Fruit fly (Drosophila melanogaster) whole organism, embryonic: Measurements from ENCODE around the gene slmb.

ENCODE experiments used
- Antp ChIP-seq: fragments of 200-800 bp; sonication (Bioruptor generic); optimal IDR thresholded peaks from 3 replicates; lab custom pipeline; 2016; ENCODE audit warnings: missing biosample characterization, missing genetic modification characterization
- CG10543 ChIP-seq: fragments of 200-800 bp; sonication (Bioruptor generic); optimal IDR thresholded peaks from 3 replicates; lab custom pipeline; 2017; ENCODE audit warnings: missing biosample characterization, mild to moderate bottlenecking, missing genetic modification characterization, moderate library complexity
- CG10959 ChIP-seq: fragments of 200-800 bp; sonication (Bioruptor generic); IDR thresholded peaks from 2 replicates; pipeline ENCODE4 v1.3.6; 2022; ENCODE audit warnings: missing biosample characterization, missing genetic modification characterization
- CG11560 ChIP-seq: fragments of 200-800 bp; sonication (Bioruptor generic); IDR thresholded peaks from 3 replicates; pipeline ENCODE4 v1.3.6; 2022; ENCODE audit warnings: missing biosample characterization, missing genetic modification characterization
- CG1233 ChIP-seq: fragments of 200-800 bp; sonication (Bioruptor generic); optimal IDR thresholded peaks from 4 replicates; lab custom pipeline; 2018; ENCODE audit warnings: missing biosample characterization, mild to moderate bottlenecking, missing genetic modification characterization
- CG13296 ChIP-seq: fragments of 200-800 bp; sonication (Bioruptor generic); optimal IDR thresholded peaks from 3 replicates; lab custom pipeline; 2018; ENCODE audit warnings: missing biosample characterization, mild to moderate bottlenecking, missing genetic modification characterization
- CG15479 ChIP-seq: fragments of 200-800 bp; sonication (Bioruptor generic); optimal IDR thresholded peaks from 3 replicates; lab custom pipeline; 2019; ENCODE audit warnings: missing biosample characterization, mild to moderate bottlenecking, missing genetic modification characterization, moderate library complexity
- CG15601 ChIP-seq: fragments of 200-800 bp; sonication (Bioruptor generic); optimal IDR thresholded peaks from 3 replicates; lab custom pipeline; 2019; ENCODE audit warnings: missing biosample characterization, mild to moderate bottlenecking, missing genetic modification characterization, moderate library complexity
- CG1603 ChIP-seq: fragments of 200-800 bp; sonication (Bioruptor generic); optimal IDR thresholded peaks from 2 replicates; lab custom pipeline; 2019; ENCODE audit warnings: missing biosample characterization, mild to moderate bottlenecking, missing genetic modification characterization, moderate library complexity
- CG1832 ChIP-seq: fragments of 200-800 bp; sonication (Bioruptor generic); optimal IDR thresholded peaks from 2 replicates; lab custom pipeline; 2017; ENCODE audit warnings: missing biosample characterization, mild to moderate bottlenecking, missing genetic modification characterization, inconsistent platforms
- CG2678 ChIP-seq: fragments of 200-800 bp; sonication (Bioruptor generic); optimal IDR thresholded peaks from 3 replicates; lab custom pipeline; 2019; ENCODE audit warnings: missing biosample characterization, mild to moderate bottlenecking, missing genetic modification characterization, moderate library complexity
- CG2875 ChIP-seq: fragments of 200-800 bp; sonication (Bioruptor generic); optimal IDR thresholded peaks from 2 replicates; lab custom pipeline; 2017; ENCODE audit warnings: missing biosample characterization, mild to moderate bottlenecking, missing genetic modification characterization, missing genetic modification reagents
- CG34376 ChIP-seq: fragments of 200-800 bp; sonication (Bioruptor generic); optimal IDR thresholded peaks from 2 replicates; lab custom pipeline; 2018; ENCODE audit warnings: missing biosample characterization, mild to moderate bottlenecking, missing genetic modification characterization
- CG4424 ChIP-seq: fragments of 200-800 bp; sonication (Bioruptor generic); optimal IDR thresholded peaks from 3 replicates; lab custom pipeline; 2016; ENCODE audit warnings: missing biosample characterization, missing genetic modification characterization
- CG4820 ChIP-seq: fragments of 200-800 bp; sonication (Bioruptor generic); optimal IDR thresholded peaks from 3 replicates; lab custom pipeline; 2016; ENCODE audit warnings: missing biosample characterization, missing genetic modification characterization
- CG7839 ChIP-seq: fragments of 200-800 bp; sonication (Bioruptor generic); optimal IDR thresholded peaks from 3 replicates; lab custom pipeline; 2018; ENCODE audit warnings: missing biosample characterization, mild to moderate bottlenecking, missing genetic modification characterization, moderate library complexity
- CG7987 ChIP-seq: fragments of 200-800 bp; sonication (Bioruptor generic); optimal IDR thresholded peaks from 2 replicates; lab custom pipeline; 2018; ENCODE audit warnings: missing biosample characterization, mild to moderate bottlenecking, missing genetic modification characterization, moderate library complexity
- CG8765 ChIP-seq: fragments of 200-800 bp; sonication (Bioruptor generic); IDR thresholded peaks from 2 replicates; pipeline ENCODE4 v1.3.6; 2022; ENCODE audit warnings: missing biosample characterization, missing genetic modification characterization
- CG8924 ChIP-seq: fragments of 200-800 bp; optimal IDR thresholded peaks from 3 replicates; lab custom pipeline; 2019; ENCODE audit warnings: missing biosample characterization, mild to moderate bottlenecking, missing genetic modification characterization, moderate library complexity
- ERR ChIP-seq: fragments of 200-800 bp; sonication (Bioruptor generic); optimal IDR thresholded peaks from 2 replicates; lab custom pipeline; 2016; ENCODE audit warnings: missing biosample characterization, missing genetic modification characterization
- Elba2 ChIP-seq: fragments of 200-800 bp; sonication (Bioruptor generic); optimal IDR thresholded peaks from 3 replicates; lab custom pipeline; 2016; ENCODE audit warnings: missing biosample characterization, missing genetic modification characterization
- Fer2 ChIP-seq: fragments of 200-800 bp; sonication (Bioruptor generic); optimal IDR thresholded peaks from 2 replicates; lab custom pipeline; 2018; ENCODE audit warnings: missing biosample characterization, mild to moderate bottlenecking, missing genetic modification characterization, moderate library complexity
- Jarid2 ChIP-seq: fragments of 200-800 bp; sonication (Bioruptor generic); optimal IDR thresholded peaks from 3 replicates; lab custom pipeline; 2017; ENCODE audit warnings: mild to moderate bottlenecking, missing biosample characterization, missing genetic modification reagents, missing genetic modification characterization
- Med ChIP-seq: fragments of 200-800 bp; sonication (Bioruptor generic); peaks from one replicate; lab custom pipeline; 2016; ENCODE audit warnings: missing biosample characterization, missing genetic modification characterization, mild to moderate bottlenecking, inconsistent platforms, moderate library complexity
- Opbp ChIP-seq: fragments of 200-800 bp; sonication (Bioruptor generic); IDR thresholded peaks from 3 replicates; pipeline ENCODE4 v1.3.6; 2022; ENCODE audit warnings: missing biosample characterization, missing genetic modification characterization; ENCODE audit not compliant: partially characterized antibody
- Vsx1 ChIP-seq: fragments of 200-800 bp; sonication (Bioruptor generic); optimal IDR thresholded peaks from 2 replicates; lab custom pipeline; 2017; ENCODE audit warnings: missing biosample characterization, mild to moderate bottlenecking, missing genetic modification characterization, missing genetic modification reagents
- bcd ChIP-seq: fragments of 200-800 bp; sonication (Bioruptor generic); optimal IDR thresholded peaks from 2 replicates; lab custom pipeline; 2017; ENCODE audit warnings: missing biosample characterization, mild to moderate bottlenecking, missing genetic modification characterization
- cg ChIP-seq: fragments of 200-800 bp; sonication (Bioruptor generic); optimal IDR thresholded peaks from 3 replicates; lab custom pipeline; 2019; ENCODE audit warnings: missing biosample characterization, mild to moderate bottlenecking, missing genetic modification characterization, moderate library complexity
- chinmo ChIP-seq: fragments of 200-800 bp; sonication (Bioruptor generic); IDR thresholded peaks from 4 replicates; pipeline ENCODE4 v1.3.6; 2022; ENCODE audit warnings: missing biosample characterization, missing genetic modification characterization; ENCODE audit not compliant: partially characterized antibody
- corto ChIP-seq: fragments of 200-800 bp; sonication (Bioruptor generic); optimal IDR thresholded peaks from 2 replicates; lab custom pipeline; 2016; ENCODE audit warnings: missing biosample characterization, mild to moderate bottlenecking, missing genetic modification characterization, moderate library complexity
- fd3F ChIP-seq: fragments of 200-800 bp; sonication (Bioruptor generic); optimal IDR thresholded peaks from 2 replicates; lab custom pipeline; 2018; ENCODE audit warnings: missing biosample characterization, mild to moderate bottlenecking, missing genetic modification characterization, moderate library complexity
- gfzf ChIP-seq: fragments of 200-800 bp; sonication (Bioruptor generic); optimal IDR thresholded peaks from 2 replicates; lab custom pipeline; 2016; ENCODE audit warnings: missing biosample characterization, mild to moderate bottlenecking, missing genetic modification characterization, moderate library complexity
- hb ChIP-seq: fragments of 200-800 bp; sonication (Bioruptor generic); IDR thresholded peaks from 3 replicates; pipeline ENCODE4 v1.3.6; 2022; ENCODE audit warnings: missing biosample characterization, missing genetic modification characterization; ENCODE audit not compliant: partially characterized antibody
- her ChIP-seq: fragments of 200-800 bp; sonication (Bioruptor generic); optimal IDR thresholded peaks from 2 replicates; lab custom pipeline; 2016; ENCODE audit warnings: missing biosample characterization, missing genetic modification characterization
- insv ChIP-seq, 2 experiments: fragments of 200-800 bp; sonication (Bioruptor generic); optimal IDR thresholded peaks; 3 replicates each; lab custom pipeline; 2016 to 2018; ENCODE audit warnings: missing biosample characterization in 2 of 2, missing genetic modification characterization in 2 of 2
- inv ChIP-seq: fragments of 200-800 bp; sonication (Bioruptor generic); IDR thresholded peaks from 2 replicates; pipeline ENCODE4 v1.3.6; 2022; ENCODE audit warnings: missing biosample characterization, missing genetic modification characterization; ENCODE audit not compliant: partially characterized antibody
- ken ChIP-seq: fragments of 200-800 bp; sonication (Bioruptor generic); IDR thresholded peaks from 3 replicates; pipeline ENCODE4 v1.3.6; 2022; ENCODE audit warnings: missing biosample characterization, missing genetic modification characterization
- kni ChIP-seq: fragments of 200-800 bp; sonication (Bioruptor generic); optimal IDR thresholded peaks from 3 replicates; lab custom pipeline; 2017; ENCODE audit warnings: mild to moderate bottlenecking, missing biosample characterization, missing genetic modification reagents, missing genetic modification characterization
- mirr ChIP-seq: fragments of 200-800 bp; sonication (Bioruptor generic); optimal IDR thresholded peaks from 3 replicates; lab custom pipeline; 2018; ENCODE audit warnings: missing biosample characterization, mild to moderate bottlenecking, missing genetic modification characterization
- nau ChIP-seq: fragments of 200-800 bp; sonication (Bioruptor generic); optimal IDR thresholded peaks from 3 replicates; lab custom pipeline; 2017; ENCODE audit warnings: missing biosample characterization, mild to moderate bottlenecking, missing genetic modification characterization, missing genetic modification reagents
- onecut ChIP-seq: fragments of 200-800 bp; sonication (Bioruptor generic); IDR thresholded peaks from 2 replicates; pipeline ENCODE4 v1.3.6; 2022; ENCODE audit warnings: missing biosample characterization, missing genetic modification characterization
- phol ChIP-seq: fragments of 200-800 bp; sonication (Bioruptor generic); optimal IDR thresholded peaks from 3 replicates; lab custom pipeline; 2018; ENCODE audit warnings: missing biosample characterization, mild to moderate bottlenecking, missing genetic modification characterization, moderate library complexity
- pum ChIP-seq: fragments of 200-800 bp; sonication (Bioruptor generic); optimal IDR thresholded peaks from 2 replicates; lab custom pipeline; 2016; ENCODE audit warnings: missing biosample characterization, missing genetic modification characterization
- sisA ChIP-seq: fragments of 200-800 bp; sonication (Bioruptor generic); IDR thresholded peaks from 2 replicates; pipeline ENCODE4 v1.3.6; 2022; ENCODE audit warnings: missing biosample characterization, missing genetic modification characterization
- so ChIP-seq: fragments of 200-800 bp; sonication (Bioruptor generic); IDR thresholded peaks from 3 replicates; pipeline ENCODE4 v1.3.6; 2022; ENCODE audit warnings: missing biosample characterization, missing genetic modification characterization
- stc ChIP-seq: fragments of 200-800 bp; sonication (Bioruptor generic); IDR thresholded peaks from 2 replicates; pipeline ENCODE4 v1.3.6; 2022; ENCODE audit warnings: missing biosample characterization, missing genetic modification characterization
- tap ChIP-seq: fragments of 200-800 bp; optimal IDR thresholded peaks from 3 replicates; lab custom pipeline; 2019; ENCODE audit warnings: missing biosample characterization, mild to moderate bottlenecking, missing genetic modification characterization, moderate library complexity
- unpg ChIP-seq: fragments of 200-800 bp; sonication (Bioruptor generic); optimal IDR thresholded peaks from 3 replicates; lab custom pipeline; 2018; ENCODE audit warnings: missing biosample characterization, mild to moderate bottlenecking, missing genetic modification characterization, moderate library complexity

slmb gene

DNA sequence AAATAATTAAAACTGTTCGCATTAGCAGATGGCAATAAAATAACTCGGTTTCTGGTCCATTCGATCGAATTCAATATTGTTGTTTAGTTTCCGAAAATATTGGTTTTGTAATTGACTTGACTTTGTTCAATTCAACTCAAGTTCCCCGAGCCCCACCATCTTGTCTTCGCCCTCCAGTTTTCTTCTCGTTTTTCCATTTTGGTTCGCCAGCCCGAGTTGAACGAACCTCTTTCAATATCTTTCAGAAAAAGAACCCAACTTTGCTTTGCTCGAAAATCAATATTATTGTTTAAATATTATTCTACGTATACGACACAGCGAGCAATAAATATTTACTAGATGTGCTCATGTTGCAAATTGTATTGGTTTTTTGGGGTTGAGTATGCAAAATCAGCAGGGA is 31.4 kb upstream of the slmb start (continued):
- TF ChIP-seq CG1832 (GFP tag; lab: Kevin White, UChicago) (no peak), her (no peak), CG15479 (GFP tag; lab: Kevin White, UChicago) (no peak), inv (GFP tag; lab: Robert Waterston, UW) (no peak), chinmo (GFP tag; lab: Robert Waterston, UW) (no peak), fd3F (GFP tag; lab: Kevin White, UChicago) (peak; percentile 44), unpg (no peak), Fer2 (tag; lab: Kevin White, UChicago) (peak; percentile 13), Vsx1 (GFP tag; lab: Kevin White, UChicago) (peak; percentile 23), tap (tag; lab: Kevin White, UChicago) (no peak), Opbp (GFP tag; lab: Robert Waterston, UW) (no peak), CG8924 (no peak), ERR (GFP tag; lab: Kevin White, UChicago) (no peak), CG11560 (tag; lab: Robert Waterston, UW) (no peak), ken (GFP tag; lab: Robert Waterston, UW) (no peak), so (GFP tag; lab: Robert Waterston, UW) (no peak), CG8765 (GFP tag; lab: Robert Waterston, UW) (no peak), CG10959 (no peak), CG15601 (tag; lab: Kevin White, UChicago) (peak; percentile 85), bcd (GFP tag; lab: Kevin White, UChicago) (peak; percentile 8), CG7839 (tag; lab: Kevin White, UChicago) (peak; percentile 1), pum (GFP tag; lab: Kevin White, UChicago) (no peak), CG13296 (GFP tag; lab: Kevin White, UChicago) (peak; percentile 28), CG2678 (tag; lab: Kevin White, UChicago) (peak; percentile 9), Antp (GFP tag; lab: Kevin White, UChicago) (no peak), mirr (peak; percentile 18), CG4424 (no peak), nau (GFP tag; lab: Kevin White, UChicago) (peak; percentile 49), CG10543 (GFP tag; lab: Kevin White, UChicago) (no peak), CG4820 (GFP tag; lab: Kevin White, UChicago) (peak; percentile 1), CG1603 (tag; lab: Kevin White, UChicago) (no peak)

DNA sequence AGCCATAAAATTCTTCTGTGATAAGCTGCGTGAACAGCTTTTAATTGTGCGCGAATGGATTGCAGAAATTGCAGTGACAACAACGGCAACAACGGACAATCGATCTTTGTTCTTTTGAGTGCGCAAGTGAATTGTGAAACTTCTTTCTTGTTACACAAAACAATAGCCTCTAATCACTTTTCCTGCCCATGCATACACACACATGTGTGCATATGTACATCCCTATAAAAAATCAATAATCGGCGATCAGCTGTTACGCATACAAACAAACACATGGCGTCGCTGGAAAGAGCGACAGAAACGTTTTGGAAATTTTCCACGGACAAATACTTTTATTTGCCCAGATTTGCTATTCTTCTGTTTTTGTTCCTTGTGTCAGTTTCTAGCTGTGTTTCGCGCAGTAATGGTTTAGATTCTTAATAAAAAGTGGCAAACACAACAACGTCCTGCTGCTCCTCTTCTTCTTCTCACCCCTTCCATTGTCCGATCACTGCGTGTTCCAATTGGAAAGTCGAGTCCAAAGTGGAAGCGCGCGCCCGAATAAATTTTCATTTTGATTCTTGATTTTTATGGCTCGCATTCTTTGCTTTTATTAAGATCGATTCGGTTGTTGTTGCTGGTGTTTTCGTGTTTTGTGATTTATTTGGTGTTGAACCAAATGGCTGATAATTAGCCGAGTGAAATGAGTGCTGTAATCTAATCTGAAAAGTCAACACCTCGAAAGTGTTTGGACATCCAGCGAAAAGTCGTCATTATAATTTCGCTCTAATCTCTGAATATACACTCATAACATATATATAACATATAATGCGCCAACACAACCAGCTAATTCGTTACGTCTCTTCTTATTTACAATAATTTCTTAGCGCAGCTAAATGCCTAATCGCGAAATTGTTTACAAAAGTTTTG is 29.5 kb upstream of the slmb start:
- TF ChIP-seq gfzf (GFP tag; lab: Kevin White, UChicago) (no peak), stc (GFP tag; lab: Robert Waterston, UW) (0 out of 2 replicates have a peak, but pooled peaks have one; percentile 9), cg (GFP tag; lab: Kevin White, UChicago) (peak; percentile 79), hb (GFP tag; lab: Robert Waterston, UW) (no peak), CG1233 (GFP tag; lab: Kevin White, UChicago) (no peak), insv (GFP tag; optimal IDR thresholded peaks at IDR 0.05; lab: Kevin White, UChicago) (peak in 1 of 2 experiments; percentile 82), sisA (GFP tag; lab: Robert Waterston, UW) (no peak), CG2875 (GFP tag; lab: Kevin White, UChicago) (peak; percentile 46), CG34376 (peak; percentile 30), phol (tag; lab: Kevin White, UChicago) (peak; percentile 49), Med (peak; percentile 54), Elba2 (GFP tag; lab: Kevin White, UChicago) (peak; percentile 93), corto (GFP tag; lab: Kevin White, UChicago) (peak; percentile 2), Jarid2 (GFP tag; lab: Kevin White, UChicago) (peak; percentile 8), onecut (GFP tag; lab: Robert Waterston, UW) (peak; percentile 98), kni (GFP tag; lab: Kevin White, UChicago) (peak; percentile 60), CG7987 (no peak)
